Fruit fly (Drosophila melanogaster) whole organism, prepupa: ENCODE data around the gene CG8675.

Experiments used
- Blimp-1 ChIP-seq: fragments of 200-800 bp; sonication (Bioruptor generic); optimal IDR thresholded peaks from 3 replicates; lab custom pipeline; 2017; ENCODE audit warnings: missing biosample characterization, missing genetic modification characterization, mild to moderate bottlenecking, moderate library complexity, missing genetic modification reagents
- CG10631 ChIP-seq: fragments of 200-800 bp; sonication (Bioruptor generic); optimal IDR thresholded peaks from 2 replicates; lab custom pipeline; 2016; ENCODE audit warnings: missing biosample characterization, missing genetic modification characterization
- CG10669 ChIP-seq: fragments of 200-800 bp; sonication (Bioruptor generic); optimal IDR thresholded peaks from 3 replicates; lab custom pipeline; 2018; ENCODE audit warnings: missing biosample characterization, mild to moderate bottlenecking, missing genetic modification characterization, moderate library complexity
- CG11294 ChIP-seq: fragments of 200-800 bp; sonication (Bioruptor generic); IDR thresholded peaks from 2 replicates; pipeline ENCODE4 v1.3.6; 2022; ENCODE audit warnings: missing biosample characterization, missing genetic modification characterization
- CG11762 ChIP-seq: fragments of 200-800 bp; sonication (Bioruptor generic); optimal IDR thresholded peaks from 3 replicates; lab custom pipeline; 2016; ENCODE audit warnings: missing biosample characterization, missing genetic modification characterization; ENCODE audit not compliant: insufficient read depth
- CG15336 ChIP-seq: fragments of 200-800 bp; sonication (Bioruptor generic); IDR thresholded peaks from 2 replicates; pipeline ENCODE4 v1.3.6; 2022; ENCODE audit warnings: missing biosample characterization, missing genetic modification characterization
- CG1621 ChIP-seq: fragments of 200-800 bp; sonication (Bioruptor generic); optimal IDR thresholded peaks from 3 replicates; lab custom pipeline; 2018; ENCODE audit warnings: missing biosample characterization, mild to moderate bottlenecking, missing genetic modification characterization
- CG16779 ChIP-seq: fragments of 200-800 bp; sonication (Bioruptor generic); optimal IDR thresholded peaks from 3 replicates; lab custom pipeline; 2017; ENCODE audit warnings: missing biosample characterization, mild to moderate bottlenecking, missing genetic modification characterization
- CG3032 ChIP-seq: fragments of 200-800 bp; optimal IDR thresholded peaks from 2 replicates; lab custom pipeline; 2019; ENCODE audit warnings: missing biosample characterization, mild to moderate bottlenecking, missing genetic modification characterization, moderate library complexity
- CG31627 ChIP-seq: fragments of 200-800 bp; sonication (Bioruptor generic); optimal IDR thresholded peaks from 3 replicates; lab custom pipeline; 2016; ENCODE audit warnings: missing biosample characterization, missing genetic modification characterization
- CG32006 ChIP-seq: fragments of 200-800 bp; sonication (Bioruptor generic); optimal IDR thresholded peaks from 3 replicates; lab custom pipeline; 2017; ENCODE audit warnings: missing biosample characterization, mild to moderate bottlenecking, missing genetic modification characterization
- CG34406 ChIP-seq: fragments of 200-800 bp; sonication (Bioruptor generic); optimal IDR thresholded peaks from 3 replicates; lab custom pipeline; 2016; ENCODE audit warnings: missing biosample characterization, missing genetic modification characterization
- CG3919 ChIP-seq: fragments of 200-800 bp; sonication (Bioruptor generic); optimal IDR thresholded peaks from 3 replicates; lab custom pipeline; 2016; ENCODE audit warnings: missing biosample characterization, missing genetic modification characterization
- CG4318 ChIP-seq: fragments of 200-800 bp; sonication (Bioruptor generic); optimal IDR thresholded peaks from 3 replicates; lab custom pipeline; 2017; ENCODE audit warnings: missing biosample characterization, mild to moderate bottlenecking, missing genetic modification characterization
- CG6163 ChIP-seq: fragments of 200-800 bp; sonication (Bioruptor generic); IDR thresholded peaks from 3 replicates; pipeline ENCODE4 v1.3.6; 2022; ENCODE audit warnings: missing biosample characterization, missing genetic modification characterization
- CG6854 ChIP-seq: fragments of 200-800 bp; sonication (Bioruptor generic); optimal IDR thresholded peaks from 2 replicates; lab custom pipeline; 2017; ENCODE audit warnings: missing biosample characterization, mild to moderate bottlenecking, missing genetic modification characterization
- CG7368 ChIP-seq: fragments of 200-800 bp; sonication (Bioruptor generic); optimal IDR thresholded peaks from 3 replicates; lab custom pipeline; 2016; ENCODE audit warnings: missing biosample characterization, missing genetic modification characterization
- CG8119 ChIP-seq: fragments of 200-800 bp; sonication (Bioruptor generic); IDR thresholded peaks from 3 replicates; pipeline ENCODE4 v1.3.6; 2022; ENCODE audit warnings: missing biosample characterization, missing genetic modification characterization
- CG8319 ChIP-seq: fragments of 200-800 bp; sonication (Bioruptor generic); optimal IDR thresholded peaks from 3 replicates; lab custom pipeline; 2016; ENCODE audit warnings: missing biosample characterization, missing genetic modification characterization
- CG8632 ChIP-seq: fragments of 200-800 bp; sonication (Bioruptor generic); optimal IDR thresholded peaks from 3 replicates; lab custom pipeline; 2016; ENCODE audit warnings: missing biosample characterization, missing genetic modification characterization
- CG9139 ChIP-seq: fragments of 200-800 bp; sonication (Bioruptor generic); optimal IDR thresholded peaks from 3 replicates; lab custom pipeline; 2017; ENCODE audit warnings: missing biosample characterization, mild to moderate bottlenecking, missing genetic modification characterization
- Eip75B ChIP-seq: fragments of 200-800 bp; sonication (Bioruptor generic); optimal IDR thresholded peaks from 3 replicates; lab custom pipeline; 2016; ENCODE audit warnings: missing biosample characterization, missing genetic modification characterization
- Eip78C ChIP-seq: fragments of 200-800 bp; sonication (Bioruptor generic); peaks from one replicate; lab custom pipeline; 2016; ENCODE audit warnings: missing biosample characterization, missing genetic modification characterization
- Eip93F ChIP-seq: fragments of 200-800 bp; sonication (Bioruptor generic); optimal IDR thresholded peaks from 2 replicates; lab custom pipeline; 2016; ENCODE audit warnings: missing biosample characterization, mild to moderate bottlenecking, missing genetic modification characterization
- Ets21C ChIP-seq: fragments of 200-800 bp; sonication (Bioruptor generic); optimal IDR thresholded peaks from 3 replicates; lab custom pipeline; 2016; ENCODE audit warnings: missing biosample characterization, missing genetic modification characterization
- Ets96B ChIP-seq: fragments of 200-800 bp; optimal IDR thresholded peaks from 2 replicates; lab custom pipeline; 2019; ENCODE audit warnings: missing biosample characterization, mild to moderate bottlenecking, missing genetic modification characterization, moderate library complexity
- Hr39 ChIP-seq: fragments of 200-800 bp; sonication (Bioruptor generic); optimal IDR thresholded peaks from 2 replicates; lab custom pipeline; 2016; ENCODE audit warnings: missing biosample characterization, missing genetic modification characterization
- Hr4 ChIP-seq: fragments of 200-800 bp; sonication (Bioruptor generic); optimal IDR thresholded peaks from 3 replicates; lab custom pipeline; 2016; ENCODE audit warnings: missing biosample characterization, missing genetic modification characterization
- Met ChIP-seq: fragments of 200-800 bp; sonication (Bioruptor generic); optimal IDR thresholded peaks from 3 replicates; lab custom pipeline; 2016; ENCODE audit warnings: missing biosample characterization, missing genetic modification characterization
- OdsH ChIP-seq: fragments of 200-800 bp; sonication (Bioruptor generic); optimal IDR thresholded peaks from 3 replicates; lab custom pipeline; 2016; ENCODE audit warnings: missing biosample characterization, missing genetic modification characterization
- Sox102F ChIP-seq: fragments of 200-800 bp; sonication (Bioruptor generic); optimal IDR thresholded peaks from 2 replicates; lab custom pipeline; 2016; ENCODE audit warnings: missing biosample characterization, mild to moderate bottlenecking, missing genetic modification characterization
- Sox15 ChIP-seq: fragments of 200-800 bp; sonication (Bioruptor generic); optimal IDR thresholded peaks from 3 replicates; lab custom pipeline; 2016; ENCODE audit warnings: missing biosample characterization, missing genetic modification characterization
- achi ChIP-seq: fragments of 200-800 bp; sonication (Bioruptor generic); optimal IDR thresholded peaks from 3 replicates; lab custom pipeline; 2016; ENCODE audit warnings: missing biosample characterization, missing genetic modification characterization
- cyc ChIP-seq: fragments of 200-800 bp; sonication (Bioruptor generic); optimal IDR thresholded peaks from 3 replicates; lab custom pipeline; 2016; ENCODE audit warnings: missing biosample characterization, missing genetic modification characterization
- dac ChIP-seq: fragments of 200-800 bp; sonication (Bioruptor generic); optimal IDR thresholded peaks from 2 replicates; lab custom pipeline; 2017; ENCODE audit warnings: missing biosample characterization, mild to moderate bottlenecking, missing genetic modification characterization
- dsx ChIP-seq: fragments of 200-800 bp; optimal IDR thresholded peaks from 3 replicates; lab custom pipeline; 2019; ENCODE audit warnings: missing biosample characterization, mild to moderate bottlenecking, missing genetic modification characterization, moderate library complexity; ENCODE audit not compliant: poor library complexity, severe bottlenecking
- eg ChIP-seq: fragments of 200-800 bp; sonication (Bioruptor generic); IDR thresholded peaks from 3 replicates; pipeline ENCODE4 v1.3.6; 2022; ENCODE audit warnings: missing biosample characterization, missing genetic modification characterization
- esn ChIP-seq: fragments of 200-800 bp; sonication (Bioruptor generic); optimal IDR thresholded peaks from 2 replicates; lab custom pipeline; 2016; ENCODE audit warnings: missing biosample characterization, mild to moderate bottlenecking, missing genetic modification characterization, moderate library complexity
- fkh ChIP-seq: fragments of 200-800 bp; sonication (Bioruptor generic); optimal IDR thresholded peaks from 3 replicates; lab custom pipeline; 2017; ENCODE audit warnings: missing biosample characterization, mild to moderate bottlenecking, missing genetic modification characterization, moderate library complexity
- lz ChIP-seq: fragments of 200-800 bp; sonication (Bioruptor generic); optimal IDR thresholded peaks from 3 replicates; lab custom pipeline; 2016; ENCODE audit warnings: missing biosample characterization, missing genetic modification characterization
- net ChIP-seq: fragments of 200-800 bp; sonication (Bioruptor generic); optimal IDR thresholded peaks from 3 replicates; lab custom pipeline; 2016; ENCODE audit warnings: missing biosample characterization, missing genetic modification characterization
- pdm3 ChIP-seq: fragments of 200-800 bp; sonication (Bioruptor generic); optimal IDR thresholded peaks from 3 replicates; lab custom pipeline; 2016; ENCODE audit warnings: missing biosample characterization, missing genetic modification characterization
- salr ChIP-seq, 2 experiments: fragments of 200-800 bp; sonication (Bioruptor generic); optimal IDR thresholded peaks; 3 replicates each; lab custom pipeline; 2016 to 2018; ENCODE audit warnings: missing biosample characterization in 2 of 2, missing genetic modification characterization in 2 of 2, mild to moderate bottlenecking in 1 of 2
- spab ChIP-seq: fragments of 200-800 bp; sonication (Bioruptor generic); optimal IDR thresholded peaks from 2 replicates; lab custom pipeline; 2017; ENCODE audit warnings: missing biosample characterization, mild to moderate bottlenecking, missing genetic modification characterization, missing genetic modification reagents
- svp ChIP-seq: fragments of 200-800 bp; sonication (Bioruptor generic); peaks from one replicate; lab custom pipeline; 2016; ENCODE audit warnings: missing biosample characterization, missing genetic modification characterization
- topi ChIP-seq: fragments of 200-800 bp; sonication (Bioruptor generic); optimal IDR thresholded peaks from 3 replicates; lab custom pipeline; 2016; ENCODE audit warnings: missing biosample characterization, missing genetic modification characterization
- vri ChIP-seq: fragments of 200-800 bp; sonication (Bioruptor generic); optimal IDR thresholded peaks from 3 replicates; lab custom pipeline; 2016; ENCODE audit warnings: missing biosample characterization, mild to moderate bottlenecking, missing genetic modification characterization

CG8675 gene

DNA sequence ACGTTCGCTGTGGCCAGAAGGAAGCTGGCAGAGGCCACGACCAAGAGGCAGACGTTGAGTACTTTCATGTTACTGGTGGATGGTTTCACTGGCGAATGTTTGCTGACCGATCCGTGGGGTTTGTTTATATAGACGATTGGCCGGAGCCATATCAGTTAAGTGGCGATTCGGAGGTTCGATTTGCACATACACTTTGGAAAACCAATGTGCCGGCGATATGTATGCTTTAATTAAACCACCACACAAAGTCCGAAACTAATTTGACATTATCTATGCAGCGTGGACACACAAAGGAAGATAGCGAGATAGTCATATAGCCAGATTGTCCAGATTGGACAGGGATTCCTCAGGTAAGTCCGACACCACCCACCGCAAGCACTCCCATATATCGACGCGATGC, 33.3 kb upstream of the CG8675 start, which contains the start of gene CG8664:
TSS of gene CG8664 (minus strand) at position 101 of the 400 bp plus-strand sequence.
- TF ChIP-seq Blimp-1 (GFP tag; lab: Kevin White, UChicago) (no peak), esn (GFP tag; lab: Kevin White, UChicago) (no peak), CG10631 (no peak), topi (GFP tag; lab: Kevin White, UChicago) (no peak), cyc (GFP tag; lab: Kevin White, UChicago) (no peak), CG31627 (GFP tag; lab: Kevin White, UChicago) (no peak), Eip93F (GFP tag; lab: Kevin White, UChicago) (no peak)

DNA sequence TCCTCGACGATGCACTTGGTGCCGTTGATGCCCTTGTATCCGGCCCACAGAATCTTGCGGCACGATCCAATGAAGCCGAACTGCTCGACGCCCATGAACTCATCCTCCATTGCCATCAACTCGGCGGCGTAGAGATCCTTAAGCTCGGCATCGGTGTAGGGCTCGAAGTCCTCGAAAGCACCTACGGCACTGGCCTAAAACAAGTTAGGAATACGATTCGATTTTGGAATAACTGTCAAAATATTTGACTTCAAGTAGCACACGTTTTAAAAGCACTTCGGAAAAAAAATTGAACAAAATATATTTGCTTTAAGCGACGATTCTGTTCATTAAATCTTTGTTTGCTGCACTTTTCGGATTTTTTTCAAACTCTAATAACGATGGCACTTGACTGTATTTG, 32.9 kb upstream of the CG8675 start, which contains the start of gene CG5445:
TSS of gene CG5445 (plus strand) at position 301 of the 400 bp plus-strand sequence.
- TF ChIP-seq Eip75B (no peak), achi (GFP tag; lab: Kevin White, UChicago) (no peak), CG10669 (GFP tag; lab: Kevin White, UChicago) (no peak), lz (no peak), Ets96B (tag; lab: Kevin White, UChicago) (no peak)
- TF ChIP-seq, all 60 proteins: peak for 0

DNA sequence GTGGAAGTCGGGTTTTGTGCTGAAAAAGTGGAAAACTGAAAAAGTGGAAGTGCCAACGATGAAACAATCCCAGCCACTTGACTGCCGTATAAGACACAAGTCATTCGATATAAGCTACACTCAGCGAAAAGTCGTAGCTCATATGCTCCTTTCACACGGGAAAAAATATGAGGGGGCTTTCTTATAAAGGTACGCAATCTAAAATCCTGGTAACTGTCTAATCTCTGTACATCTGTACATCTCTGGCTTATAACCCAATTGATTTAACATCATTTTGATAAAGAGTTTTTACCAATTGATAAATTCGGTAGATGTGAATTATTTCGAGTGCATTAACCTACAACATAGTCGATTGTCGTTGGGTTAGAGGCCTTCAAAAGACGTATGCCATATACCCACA, 25.5 kb upstream of the CG8675 start:
- peak; percentile 35 for TF ChIP-seq CG4318
- TF ChIP-seq CG9139 (GFP tag; lab: Kevin White, UChicago): no peak
- no peak for TF ChIP-seq eg (GFP tag; lab: Robert Waterston, UW)
- TF ChIP-seq CG10631: no peak
- TF ChIP-seq Ets21C (GFP tag; lab: Kevin White, UChicago): no peak
- TF ChIP-seq CG16779: no peak
- no peak for TF ChIP-seq CG34406
- no peak for TF ChIP-seq CG8319 (GFP tag; lab: Kevin White, UChicago)
- TF ChIP-seq CG3919 (GFP tag; lab: Kevin White, UChicago): no peak
- no peak for TF ChIP-seq CG11294 (GFP tag; lab: Robert Waterston, UW)
- TF ChIP-seq esn (GFP tag; lab: Kevin White, UChicago): no peak
- no peak for TF ChIP-seq CG8632 (GFP tag; lab: Kevin White, UChicago)
- no peak for TF ChIP-seq dac (GFP tag; lab: Kevin White, UChicago)
- TF ChIP-seq pdm3: no peak
- TF ChIP-seq salr (GFP tag; optimal IDR thresholded peaks at IDR 0.05; lab: Kevin White, UChicago): no peak
- TF ChIP-seq spab (GFP tag; lab: Kevin White, UChicago): no peak
- no peak for TF ChIP-seq Eip75B
- TF ChIP-seq Eip78C: peak; percentile 70
- no peak for TF ChIP-seq Hr39
- TF ChIP-seq CG10669 (GFP tag; lab: Kevin White, UChicago): no peak
- peak; percentile 66 for TF ChIP-seq Hr4 (GFP tag; lab: Kevin White, UChicago)
- no peak for TF ChIP-seq CG31627 (GFP tag; lab: Kevin White, UChicago)
- TF ChIP-seq CG8119: peak; percentile 47; the same call in 1 of the 3 replicates
- TF ChIP-seq CG1621 (tag; lab: Kevin White, UChicago): no peak
- peak; percentile 59 for TF ChIP-seq CG15336 (GFP tag; lab: Robert Waterston, UW)
- TF ChIP-seq Ets96B (tag; lab: Kevin White, UChicago): no peak
- no peak for TF ChIP-seq Met (GFP tag; lab: Kevin White, UChicago)
- no peak for TF ChIP-seq CG11762 (GFP tag; lab: Kevin White, UChicago)
- TF ChIP-seq CG7368 (GFP tag; lab: Kevin White, UChicago): no peak
- peak; percentile 67 for TF ChIP-seq CG32006 (GFP tag; lab: Kevin White, UChicago)
- TF ChIP-seq topi (GFP tag; lab: Kevin White, UChicago): no peak
- TF ChIP-seq achi (GFP tag; lab: Kevin White, UChicago): no peak
- no peak for TF ChIP-seq svp (GFP tag; lab: Kevin White, UChicago)
- no peak for TF ChIP-seq Eip93F (GFP tag; lab: Kevin White, UChicago)
- TF ChIP-seq net (GFP tag; lab: Kevin White, UChicago): no peak
- no peak for TF ChIP-seq Sox15 (GFP tag; lab: Kevin White, UChicago)
- TF ChIP-seq Sox102F (GFP tag; lab: Kevin White, UChicago): no peak
- 0 out of 3 replicates have a peak, but pooled peaks have one; percentile 26 for TF ChIP-seq CG6163 (GFP tag; lab: Robert Waterston, UW)
- TF ChIP-seq CG3032 (tag; lab: Kevin White, UChicago): no peak
- TF ChIP-seq fkh (GFP tag; lab: Kevin White, UChicago): no peak
- no peak for TF ChIP-seq vri (GFP tag; lab: Kevin White, UChicago)
- no peak for TF ChIP-seq CG6854 (GFP tag; lab: Kevin White, UChicago)
- TF ChIP-seq lz: no peak
- TF ChIP-seq dsx (GFP tag; lab: Kevin White, UChicago): no peak
- TF ChIP-seq OdsH: no peak
